Worm (Caenorhabditis elegans) whole organism, L2 larva: Measurements from ENCODE around the gene pak-2.

Source experiments
- elt-1 ChIP-seq: fragments of 150-350 bp; optimal IDR thresholded peaks from 2 replicates; lab custom pipeline; 2014; ENCODE audit warnings: missing biosample characterization, missing genetic modification characterization
- fos-1 ChIP-seq: fragments of 150-350 bp; optimal IDR thresholded peaks from 2 replicates; lab custom pipeline; 2014; ENCODE audit warnings: missing biosample characterization, missing genetic modification characterization
- nhr-25 ChIP-seq: fragments of 150-350 bp; sonication (generic microtip); optimal IDR thresholded peaks from 3 replicates; lab custom pipeline; 2014; ENCODE audit warnings: missing biosample characterization, missing genetic modification characterization
- nhr-6 ChIP-seq: fragments of 150-350 bp; optimal IDR thresholded peaks from 2 replicates; lab custom pipeline; 2014; ENCODE audit warnings: missing biosample characterization, missing genetic modification characterization
- snpc-4 ChIP-seq: fragments of 150-350 bp; optimal IDR thresholded peaks from 2 replicates; lab custom pipeline; 2014; ENCODE audit warnings: missing biosample characterization, missing genetic modification characterization

DNA sequence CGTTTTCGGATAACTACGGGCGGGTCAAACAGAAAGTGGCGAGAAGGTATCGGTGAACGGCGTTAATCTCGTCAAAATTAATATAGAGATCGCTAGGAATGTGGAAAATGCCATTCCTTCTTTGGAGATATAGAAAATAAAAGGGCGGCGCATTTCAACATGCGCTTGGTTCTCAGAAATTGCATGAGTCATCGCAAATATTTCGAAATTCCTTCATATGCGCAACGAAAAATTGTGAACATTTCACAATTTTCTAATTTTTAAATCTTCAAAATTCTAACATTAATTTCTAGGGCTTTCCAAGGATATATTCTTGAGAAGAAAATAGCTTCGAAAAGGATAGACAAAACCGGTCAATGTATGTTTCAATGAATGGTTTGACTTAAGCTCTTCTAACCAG lies 39.6 kb upstream of the pak-2 start:
- TF ChIP-seq nhr-25 (tag; lab: Kevin White, UChicago) (no peak), nhr-6 (tag; lab: Kevin White, UChicago) (no peak), snpc-4 (no peak), elt-1 (tag; lab: Kevin White, UChicago) (no peak), fos-1 (tag; lab: Kevin White, UChicago) (no peak)
